Fruit fly (Drosophila melanogaster) whole organism, embryonic: ENCODE data around the gene CG11771.

ENCODE experiments used
- CG11504 ChIP-seq: fragments of 200-800 bp; sonication (Bioruptor generic); optimal IDR thresholded peaks from 3 replicates; lab custom pipeline; 2019; ENCODE audit warnings: missing biosample characterization, mild to moderate bottlenecking, missing genetic modification characterization, moderate library complexity
- CG12391 ChIP-seq: fragments of 200-800 bp; sonication (Bioruptor generic); optimal IDR thresholded peaks from 3 replicates; lab custom pipeline; 2018; ENCODE audit warnings: missing biosample characterization, mild to moderate bottlenecking, missing genetic modification characterization, moderate library complexity
- CG13775 ChIP-seq: fragments of 200-800 bp; sonication (Bioruptor generic); optimal IDR thresholded peaks from 3 replicates; lab custom pipeline; 2017; ENCODE audit warnings: missing biosample characterization, mild to moderate bottlenecking, missing genetic modification characterization
- CG1602 ChIP-seq: fragments of 200-800 bp; sonication (Bioruptor generic); optimal IDR thresholded peaks from 3 replicates; lab custom pipeline; 2016; ENCODE audit warnings: missing biosample characterization, missing genetic modification characterization
- CG17829 ChIP-seq: fragments of 200-800 bp; optimal IDR thresholded peaks from 2 replicates; lab custom pipeline; 2019; ENCODE audit warnings: missing biosample characterization, mild to moderate bottlenecking, missing genetic modification characterization, moderate library complexity
- CG18262 ChIP-seq: fragments of 200-800 bp; optimal IDR thresholded peaks from 3 replicates; lab custom pipeline; 2019; ENCODE audit warnings: missing biosample characterization, mild to moderate bottlenecking, missing genetic modification characterization, moderate library complexity
- CG2875 ChIP-seq: fragments of 200-800 bp; sonication (Bioruptor generic); optimal IDR thresholded peaks from 2 replicates; lab custom pipeline; 2017; ENCODE audit warnings: missing biosample characterization, mild to moderate bottlenecking, missing genetic modification characterization, missing genetic modification reagents
- CG2889 ChIP-seq: fragments of 200-800 bp; sonication (Bioruptor generic); IDR thresholded peaks from 3 replicates; pipeline ENCODE4 v1.3.6; 2022; ENCODE audit warnings: missing biosample characterization, missing genetic modification characterization
- CG30403 ChIP-seq: fragments of 200-800 bp; sonication (Bioruptor generic); optimal IDR thresholded peaks from 3 replicates; lab custom pipeline; 2016; ENCODE audit warnings: missing biosample characterization, missing genetic modification characterization
- CG31441 ChIP-seq: fragments of 200-800 bp; sonication (Bioruptor generic); IDR thresholded peaks from 2 replicates; pipeline ENCODE4 v1.3.6; 2022; ENCODE audit warnings: missing biosample characterization, missing genetic modification characterization
- CG3163 ChIP-seq: fragments of 200-800 bp; sonication (Bioruptor generic); optimal IDR thresholded peaks from 3 replicates; lab custom pipeline; 2016; ENCODE audit warnings: missing biosample characterization, missing genetic modification characterization
- CG33557 ChIP-seq: fragments of 200-800 bp; sonication (Bioruptor generic); optimal IDR thresholded peaks from 2 replicates; lab custom pipeline; 2019; ENCODE audit warnings: missing biosample characterization, mild to moderate bottlenecking, missing genetic modification characterization, moderate library complexity
- CG4730 ChIP-seq: fragments of 200-800 bp; sonication (Bioruptor generic); IDR thresholded peaks from 2 replicates; pipeline ENCODE4 v1.3.6; 2022; ENCODE audit warnings: missing biosample characterization, missing genetic modification characterization
- CG6683 ChIP-seq: fragments of 200-800 bp; sonication (Bioruptor generic); optimal IDR thresholded peaks from 2 replicates; lab custom pipeline; 2017; ENCODE audit warnings: missing biosample characterization, mild to moderate bottlenecking, missing genetic modification characterization, missing genetic modification reagents
- CG6765 ChIP-seq: fragments of 200-800 bp; sonication (Bioruptor generic); optimal IDR thresholded peaks from 3 replicates; lab custom pipeline; 2017; ENCODE audit warnings: missing biosample characterization, mild to moderate bottlenecking, missing genetic modification characterization
- CG6791 ChIP-seq: fragments of 200-800 bp; sonication (Bioruptor generic); IDR thresholded peaks from 3 replicates; pipeline ENCODE4 v1.3.6; 2022; ENCODE audit warnings: missing biosample characterization, missing genetic modification characterization; ENCODE audit not compliant: partially characterized antibody
- CG6854 ChIP-seq: fragments of 200-800 bp; sonication (Bioruptor generic); optimal IDR thresholded peaks from 3 replicates; lab custom pipeline; 2017; ENCODE audit warnings: missing biosample characterization, mild to moderate bottlenecking, missing genetic modification characterization
- CG7357 ChIP-seq: fragments of 200-800 bp; sonication (Bioruptor generic); IDR thresholded peaks from 3 replicates; pipeline ENCODE4 v1.3.6; 2022; ENCODE audit warnings: missing biosample characterization, missing genetic modification characterization
- CG7556 ChIP-seq: fragments of 200-800 bp; sonication (Bioruptor generic); optimal IDR thresholded peaks from 2 replicates; lab custom pipeline; 2017; ENCODE audit warnings: missing biosample characterization, mild to moderate bottlenecking, missing genetic modification characterization
- CG7987 ChIP-seq: fragments of 200-800 bp; sonication (Bioruptor generic); optimal IDR thresholded peaks from 2 replicates; lab custom pipeline; 2018; ENCODE audit warnings: missing biosample characterization, mild to moderate bottlenecking, missing genetic modification characterization, moderate library complexity
- CG8388 ChIP-seq: fragments of 200-800 bp; sonication (Bioruptor generic); optimal IDR thresholded peaks from 2 replicates; lab custom pipeline; 2019; ENCODE audit warnings: missing biosample characterization, mild to moderate bottlenecking, missing genetic modification characterization, moderate library complexity
- D ChIP-seq, 2 experiments: fragments of 200-800 bp in 1 of 2; fragments of >200 bp in 1 of 2; sonication (Bioruptor generic) in 1 of 2; optimal IDR thresholded peaks; 2 replicates in 1 of 2; 3 replicates in 1 of 2; lab custom pipeline; 2017; ENCODE audit warnings: mild to moderate bottlenecking in 1 of 2, missing biosample characterization in 1 of 2, missing genetic modification characterization in 1 of 2, missing genetic modification reagents in 1 of 2
- Dref ChIP-seq: fragments of 200-800 bp; sonication (Bioruptor generic); IDR thresholded peaks from 2 replicates; pipeline ENCODE4 v1.3.6; 2022; ENCODE audit warnings: missing biosample characterization, missing genetic modification characterization
- Fer3 ChIP-seq: fragments of 200-800 bp; sonication (Bioruptor generic); optimal IDR thresholded peaks from 2 replicates; lab custom pipeline; 2018; ENCODE audit warnings: missing biosample characterization, mild to moderate bottlenecking, missing genetic modification characterization, moderate library complexity
- HHEX ChIP-seq: fragments of 200-800 bp; sonication (Bioruptor generic); optimal IDR thresholded peaks from 3 replicates; lab custom pipeline; 2017; ENCODE audit warnings: missing biosample characterization, mild to moderate bottlenecking, missing genetic modification characterization, missing genetic modification reagents
- Hmr ChIP-seq: fragments of 200-800 bp; sonication (Bioruptor generic); optimal IDR thresholded peaks from 3 replicates; lab custom pipeline; 2017; ENCODE audit warnings: mild to moderate bottlenecking, missing biosample characterization, missing genetic modification reagents, missing genetic modification characterization
- Hmx ChIP-seq: fragments of 200-800 bp; sonication (Bioruptor generic); optimal IDR thresholded peaks from 2 replicates; lab custom pipeline; 2016; ENCODE audit warnings: missing biosample characterization, missing genetic modification characterization
- Hr39 ChIP-seq: fragments of >200 bp; optimal IDR thresholded peaks from 2 replicates; lab custom pipeline; 2017
- Jarid2 ChIP-seq: fragments of 200-800 bp; sonication (Bioruptor generic); optimal IDR thresholded peaks from 3 replicates; lab custom pipeline; 2017; ENCODE audit warnings: mild to moderate bottlenecking, missing biosample characterization, missing genetic modification reagents, missing genetic modification characterization
- PHDP ChIP-seq: fragments of 200-800 bp; sonication (Bioruptor generic); optimal IDR thresholded peaks from 3 replicates; lab custom pipeline; 2018; ENCODE audit warnings: missing biosample characterization, mild to moderate bottlenecking, missing genetic modification characterization, moderate library complexity
- Xbp1 ChIP-seq: fragments of 200-800 bp; sonication (Bioruptor generic); optimal IDR thresholded peaks from 3 replicates; lab custom pipeline; 2016; ENCODE audit warnings: missing biosample characterization, mild to moderate bottlenecking, missing genetic modification characterization
- az2 ChIP-seq: fragments of 200-800 bp; sonication (Bioruptor generic); optimal IDR thresholded peaks from 3 replicates; lab custom pipeline; 2016; ENCODE audit warnings: missing biosample characterization, missing genetic modification characterization
- bbx ChIP-seq: fragments of 200-800 bp; sonication (Bioruptor generic); IDR thresholded peaks from 2 replicates; pipeline ENCODE4 v1.3.6; 2022; ENCODE audit warnings: missing biosample characterization, missing genetic modification characterization; ENCODE audit not compliant: partially characterized antibody
- caup ChIP-seq: fragments of 200-800 bp; sonication (Bioruptor generic); optimal IDR thresholded peaks from 3 replicates; lab custom pipeline; 2017; ENCODE audit warnings: missing biosample characterization, mild to moderate bottlenecking, missing genetic modification characterization, moderate library complexity; ENCODE audit not compliant: severe bottlenecking
- corto ChIP-seq: fragments of 200-800 bp; sonication (Bioruptor generic); optimal IDR thresholded peaks from 2 replicates; lab custom pipeline; 2016; ENCODE audit warnings: missing biosample characterization, mild to moderate bottlenecking, missing genetic modification characterization, moderate library complexity
- dpn ChIP-seq, 2 experiments: fragments of 200-800 bp; sonication (Bioruptor generic); optimal IDR thresholded peaks; 3 replicates each; lab custom pipeline; 2016; ENCODE audit warnings: missing biosample characterization in 2 of 2, missing genetic modification characterization in 2 of 2
- gcm ChIP-seq: fragments of 200-800 bp; sonication (Bioruptor generic); optimal IDR thresholded peaks from 2 replicates; lab custom pipeline; 2019; ENCODE audit warnings: missing biosample characterization, mild to moderate bottlenecking, missing genetic modification characterization, moderate library complexity
- grau ChIP-seq: fragments of 200-800 bp; optimal IDR thresholded peaks from 3 replicates; lab custom pipeline; 2019; ENCODE audit warnings: missing biosample characterization, mild to moderate bottlenecking, missing genetic modification characterization, moderate library complexity
- hth ChIP-seq: fragments of >200 bp; optimal IDR thresholded peaks from 2 replicates; lab custom pipeline; 2017; ENCODE audit warnings: inconsistent platforms
- ind ChIP-seq: fragments of 200-800 bp; sonication (Bioruptor generic); optimal IDR thresholded peaks from 3 replicates; lab custom pipeline; 2016; ENCODE audit warnings: missing biosample characterization, missing genetic modification characterization
- jing ChIP-seq: fragments of 200-800 bp; sonication (Bioruptor generic); optimal IDR thresholded peaks from 2 replicates; lab custom pipeline; 2018; ENCODE audit warnings: missing biosample characterization, mild to moderate bottlenecking, missing genetic modification characterization
- knrl ChIP-seq: fragments of 200-800 bp; sonication (Bioruptor generic); IDR thresholded peaks from 3 replicates; pipeline ENCODE4 v1.3.6; 2022; ENCODE audit warnings: missing biosample characterization, missing genetic modification characterization; ENCODE audit not compliant: partially characterized antibody
- mirr ChIP-seq: fragments of 200-800 bp; sonication (Bioruptor generic); optimal IDR thresholded peaks from 3 replicates; lab custom pipeline; 2018; ENCODE audit warnings: missing biosample characterization, mild to moderate bottlenecking, missing genetic modification characterization
- nmo ChIP-seq: fragments of 200-800 bp; sonication (Bioruptor generic); optimal IDR thresholded peaks from 2 replicates; lab custom pipeline; 2018; ENCODE audit warnings: missing biosample characterization, mild to moderate bottlenecking, missing genetic modification characterization, moderate library complexity
- pros ChIP-seq: fragments of 200-800 bp; sonication (Bioruptor generic); optimal IDR thresholded peaks from 3 replicates; lab custom pipeline; 2019; ENCODE audit warnings: missing biosample characterization, mild to moderate bottlenecking, missing genetic modification characterization, moderate library complexity
- seq ChIP-seq: fragments of 200-800 bp; sonication (Bioruptor generic); IDR thresholded peaks from 2 replicates; pipeline ENCODE4 v1.3.6; 2022; ENCODE audit warnings: missing biosample characterization, missing genetic modification characterization
- unpg ChIP-seq: fragments of 200-800 bp; sonication (Bioruptor generic); optimal IDR thresholded peaks from 3 replicates; lab custom pipeline; 2018; ENCODE audit warnings: missing biosample characterization, mild to moderate bottlenecking, missing genetic modification characterization, moderate library complexity

The CG11771 gene

DNA sequence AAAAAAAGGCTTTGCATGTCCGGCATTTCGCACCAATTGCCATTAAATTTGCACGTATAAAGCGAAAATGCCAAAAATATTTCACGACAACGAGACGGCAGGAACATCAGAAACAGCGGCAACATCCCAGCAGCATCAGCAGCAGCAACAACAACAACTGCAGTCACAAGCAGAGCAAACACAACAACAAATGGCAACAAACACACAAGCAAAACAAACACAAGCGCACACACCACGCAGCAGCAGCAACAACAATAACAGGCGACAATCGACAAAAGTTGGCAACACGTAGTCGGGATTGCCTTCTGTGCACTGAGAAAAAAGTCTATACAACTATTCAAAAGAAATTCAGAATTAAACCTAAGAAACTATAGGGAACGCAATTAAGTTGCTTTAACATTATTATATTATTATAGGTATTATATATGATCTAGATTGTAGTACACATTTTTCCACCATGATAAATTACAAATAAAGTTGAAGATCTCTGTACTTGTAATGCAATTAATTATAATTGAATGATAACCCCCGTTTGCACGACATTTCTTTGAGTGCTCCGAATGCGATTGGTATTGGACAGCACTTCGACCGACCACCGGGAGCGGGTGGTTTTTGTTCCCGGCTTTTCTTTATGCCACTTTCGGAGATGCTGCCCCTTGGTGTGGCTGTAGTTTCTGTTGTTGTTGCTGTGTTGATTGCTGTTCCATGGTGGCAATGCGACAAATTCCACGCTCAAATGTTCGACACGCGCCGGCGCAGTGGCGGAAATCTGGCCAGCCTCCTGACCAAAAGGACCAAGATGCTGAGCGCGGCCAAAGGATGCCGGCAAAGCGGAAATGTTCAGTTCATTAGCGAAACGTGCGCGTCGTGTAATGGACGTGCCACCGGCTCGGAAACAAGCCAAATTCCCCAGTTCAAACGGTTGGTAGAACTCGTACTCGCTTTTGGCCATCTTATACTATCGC lies 52.0 kb downstream of the CG11771 start, which contains the start of gene tnc (continued):
- TF ChIP-seq HHEX (GFP tag; lab: Kevin White, UChicago) (peak; percentile 63), CG30403 (GFP tag; lab: Kevin White, UChicago) (peak; percentile 58), caup (GFP tag; lab: Kevin White, UChicago) (peak; percentile 44), CG2875 (peak; percentile 18), CG17829 (peak; percentile 62), CG7987 (no peak), CG33557 (GFP tag; lab: Kevin White, UChicago) (no peak), Hmr (GFP tag; lab: Kevin White, UChicago) (peak; percentile 78), Fer3 (tag; lab: Kevin White, UChicago) (peak; percentile 51), bbx (GFP tag; lab: Robert Waterston, UW) (no peak), hth (lab: Kevin White, UChicago) (no peak), mirr (GFP tag; lab: Kevin White, UChicago) (no peak), gcm (GFP tag; lab: Kevin White, UChicago) (peak; percentile 33), corto (GFP tag; lab: Kevin White, UChicago) (peak; percentile 9), dpn (GFP tag; optimal IDR thresholded peaks at IDR 0.05; lab: Kevin White, UChicago) (peak in 1 of 2 experiments; percentile 29), PHDP (tag; lab: Kevin White, UChicago) (peak; percentile 61), CG6683 (no peak), D (optimal IDR thresholded peaks at IDR 0.05; lab: Kevin White, UChicago) (no peak), D (GFP tag; optimal IDR thresholded peaks at IDR 0.05; lab: Kevin White, UChicago) (peak; percentile 37), CG2889 (GFP tag; lab: Robert Waterston, UW) (no peak), jing (GFP tag; lab: Kevin White, UChicago) (no peak), CG13775 (peak; percentile 18), seq (peak; percentile 35; the same call in 1 of the 2 replicates), CG18262 (tag; lab: Kevin White, UChicago) (peak; percentile 68), CG6854 (GFP tag; lab: Kevin White, UChicago) (peak; percentile 33), CG4730 (0 out of 2 replicates have a peak, but pooled peaks have one; percentile 10), CG12391 (tag; lab: Kevin White, UChicago) (peak; percentile 60), CG11504 (tag; lab: Kevin White, UChicago) (peak; percentile 82), Dref (no peak), CG31441 (GFP tag; lab: Robert Waterston, UW) (peak; percentile 68), Jarid2 (GFP tag; lab: Kevin White, UChicago) (peak; percentile 17), unpg (peak; percentile 59), nmo (GFP tag; lab: Kevin White, UChicago) (peak; percentile 73), ind (peak; percentile 47), grau (tag; lab: Kevin White, UChicago) (peak; percentile 71), Xbp1 (GFP tag; lab: Kevin White, UChicago) (peak; percentile 30), CG3163 (no peak), pros (GFP tag; lab: Kevin White, UChicago) (no peak), Hr39 (lab: Kevin White, UChicago) (no peak), CG7556 (GFP tag; lab: Kevin White, UChicago) (peak; percentile 86), CG1602 (GFP tag; lab: Kevin White, UChicago) (no peak), CG7357 (GFP tag; lab: Robert Waterston, UW) (0 out of 3 replicates have a peak, but pooled peaks have one; percentile 9), CG8388 (GFP tag; lab: Kevin White, UChicago) (peak; percentile 55), knrl (GFP tag; lab: Robert Waterston, UW) (no peak), CG6791 (GFP tag; lab: Robert Waterston, UW) (no peak), CG6765 (GFP tag; lab: Kevin White, UChicago) (peak; percentile 51), az2 (GFP tag; lab: Kevin White, UChicago) (no peak), Hmx (GFP tag; lab: Kevin White, UChicago) (no peak)
